Fruit fly (Drosophila melanogaster) whole organism: ENCODE data around the gene mRpL13.

ENCODE experiments used
- EcR ChIP-seq, 2 experiments: fragments of >200 bp; optimal IDR thresholded peaks; 2 replicates each; lab custom pipeline; 2017; ENCODE audit warnings: missing biosample characterization in 2 of 2, missing genetic modification characterization in 2 of 2, missing genetic modification reagents in 2 of 2
- psq ChIP-seq: fragments of >200 bp; optimal IDR thresholded peaks from 2 replicates; lab custom pipeline; 2017

- TF ChIP-seq psq (lab: Kevin White, UChicago) (no peak), EcR (GFP tag; optimal IDR thresholded peaks at IDR 0.05; lab: Kevin White, UChicago) (no peak)
Observed at dm6 chr2L:18894998-18895732, 36.1 kb upstream of the mRpL13 start.
